Worm (Caenorhabditis elegans) whole organism, late embryonic: ENCODE results near the gene F54D12.2.

Source experiments
- C08G9.2 ChIP-seq: sonication (generic microtip); optimal IDR thresholded peaks from 2 replicates; lab custom pipeline; 2016; ENCODE audit warnings: mild to moderate bottlenecking, missing genetic modification characterization, moderate library complexity, missing compliant biosample characterization
- C38D4.7 ChIP-seq: fragments of 200-800 bp; sonication (Bioruptor generic); optimal IDR thresholded peaks from 2 replicates; lab custom pipeline; 2018; ENCODE audit warnings: mild to moderate bottlenecking, missing genetic modification characterization, moderate library complexity, missing compliant biosample characterization
- F13H6.1 ChIP-seq: sonication (generic microtip); optimal IDR thresholded peaks from 2 replicates; lab custom pipeline; 2016; ENCODE audit warnings: missing genetic modification characterization, missing compliant biosample characterization
- K02D7.2 ChIP-seq: sonication (generic microtip); optimal IDR thresholded peaks from 2 replicates; lab custom pipeline; 2017; ENCODE audit warnings: mild to moderate bottlenecking, missing genetic modification characterization, missing compliant biosample characterization
- K09A11.1 ChIP-seq: sonication (generic microtip); optimal IDR thresholded peaks from 2 replicates; lab custom pipeline; 2017; ENCODE audit warnings: antibody characterized with exemption, mild to moderate bottlenecking, missing genetic modification characterization, missing compliant biosample characterization; ENCODE audit not compliant: insufficient read depth
- Y22D7AL.16 ChIP-seq: sonication (generic microtip); optimal IDR thresholded peaks from 2 replicates; lab custom pipeline; 2016; ENCODE audit warnings: missing genetic modification characterization, missing compliant biosample characterization
- ama-1 ChIP-seq: fragments of 150-350 bp; optimal IDR thresholded peaks from 2 replicates; lab custom pipeline; 2014
- ceh-18 ChIP-seq: sonication (generic microtip); optimal IDR thresholded peaks from 2 replicates; lab custom pipeline; 2016; ENCODE audit warnings: missing genetic modification characterization, missing compliant biosample characterization
- ceh-19 ChIP-seq: fragments of 200-800 bp; sonication (Bioruptor generic); optimal IDR thresholded peaks from 2 replicates; lab custom pipeline; 2018; ENCODE audit warnings: mild to moderate bottlenecking, missing genetic modification characterization, missing compliant biosample characterization
- ceh-24 ChIP-seq: sonication (generic microtip); optimal IDR thresholded peaks from 2 replicates; lab custom pipeline; 2016; ENCODE audit warnings: mild to moderate bottlenecking, missing genetic modification characterization, missing compliant biosample characterization
- ceh-30 ChIP-seq: fragments of 150-350 bp; optimal IDR thresholded peaks from 2 replicates; lab custom pipeline; 2014; ENCODE audit warnings: missing biosample characterization, missing genetic modification characterization
- ceh-31 ChIP-seq: sonication (generic microtip); optimal IDR thresholded peaks from 2 replicates; lab custom pipeline; 2016; ENCODE audit warnings: missing genetic modification characterization, missing compliant biosample characterization
- ceh-34 ChIP-seq: sonication (generic microtip); optimal IDR thresholded peaks from 2 replicates; lab custom pipeline; 2016; ENCODE audit warnings: mild to moderate bottlenecking, missing genetic modification characterization, missing compliant biosample characterization
- che-1 ChIP-seq: sonication (generic microtip); optimal IDR thresholded peaks from 2 replicates; lab custom pipeline; 2016; ENCODE audit warnings: mild to moderate bottlenecking, missing genetic modification characterization, missing compliant biosample characterization
- elt-4 ChIP-seq: sonication (generic microtip); optimal IDR thresholded peaks from 2 replicates; lab custom pipeline; 2016; ENCODE audit warnings: missing genetic modification characterization, missing compliant biosample characterization
- fax-1 ChIP-seq: sonication (generic microtip); optimal IDR thresholded peaks from 2 replicates; lab custom pipeline; 2016; ENCODE audit warnings: missing genotype, missing genetic modification characterization, missing compliant biosample characterization
- fkh-6 ChIP-seq: sonication (generic microtip); optimal IDR thresholded peaks from 2 replicates; lab custom pipeline; 2016; ENCODE audit warnings: missing genetic modification characterization, missing compliant biosample characterization
- gmeb-2 ChIP-seq: sonication (generic microtip); optimal IDR thresholded peaks from 2 replicates; lab custom pipeline; 2016; ENCODE audit warnings: missing genetic modification characterization, inconsistent platforms, missing compliant biosample characterization
- hlh-13 ChIP-seq: fragments of 200-800 bp; sonication (Bioruptor generic); optimal IDR thresholded peaks from 2 replicates; lab custom pipeline; 2018; ENCODE audit warnings: mild to moderate bottlenecking, missing genetic modification characterization, missing compliant biosample characterization
- hlh-15 ChIP-seq: sonication (generic microtip); optimal IDR thresholded peaks from 2 replicates; lab custom pipeline; 2016; ENCODE audit warnings: missing genetic modification characterization, missing compliant biosample characterization
- lim-6 ChIP-seq: sonication (generic microtip); optimal IDR thresholded peaks from 2 replicates; lab custom pipeline; 2016; ENCODE audit warnings: missing genetic modification characterization, missing compliant biosample characterization
- madf-2 ChIP-seq: sonication (generic microtip); optimal IDR thresholded peaks from 2 replicates; lab custom pipeline; 2017; ENCODE audit warnings: missing genetic modification characterization, missing compliant biosample characterization
- nfya-1 ChIP-seq: sonication (generic microtip); optimal IDR thresholded peaks from 2 replicates; lab custom pipeline; 2017; ENCODE audit warnings: missing genetic modification characterization, mild to moderate bottlenecking, missing compliant biosample characterization, antibody characterized with exemption, moderate library complexity
- odd-2 ChIP-seq: sonication (generic microtip); optimal IDR thresholded peaks from 2 replicates; lab custom pipeline; 2017; ENCODE audit warnings: antibody characterized with exemption, mild to moderate bottlenecking, missing genetic modification characterization, missing compliant biosample characterization
- pag-3 ChIP-seq: sonication (generic microtip); optimal IDR thresholded peaks from 2 replicates; lab custom pipeline; 2016; ENCODE audit warnings: missing compliant biosample characterization, missing genetic modification characterization, borderline replicate concordance
- pax-1 ChIP-seq: fragments of 150-350 bp; optimal IDR thresholded peaks from 2 replicates; lab custom pipeline; 2014; ENCODE audit warnings: missing biosample characterization, missing genetic modification characterization
- pha-2 ChIP-seq: sonication (generic microtip); optimal IDR thresholded peaks from 2 replicates; lab custom pipeline; 2017; ENCODE audit warnings: mild to moderate bottlenecking, missing genetic modification characterization, missing compliant biosample characterization
- pha-4 ChIP-seq: fragments of 150-350 bp; optimal IDR thresholded peaks from 2 replicates; lab custom pipeline; 2018; ENCODE audit warnings: missing biosample characterization, missing genetic modification reagents, missing genetic modification characterization
- ref-2 ChIP-seq: sonication (generic microtip); optimal IDR thresholded peaks from 2 replicates; lab custom pipeline; 2016; ENCODE audit warnings: missing genetic modification characterization, missing compliant biosample characterization
- sdc-2 ChIP-seq: sonication (generic microtip); optimal IDR thresholded peaks from 2 replicates; lab custom pipeline; 2016; ENCODE audit warnings: missing genotype, missing genetic modification characterization, missing compliant biosample characterization
- sox-2 ChIP-seq: fragments of 200-800 bp; sonication (Bioruptor generic); IDR thresholded peaks from 2 replicates; pipeline ENCODE4 v1.3.6; 2022; ENCODE audit warnings: missing genetic modification reagents, missing genetic modification characterization, missing compliant biosample characterization
- syd-9 ChIP-seq: sonication (generic microtip); optimal IDR thresholded peaks from 2 replicates; lab custom pipeline; 2016; ENCODE audit warnings: mild to moderate bottlenecking, missing genetic modification characterization, moderate library complexity, missing compliant biosample characterization
- tbx-7 ChIP-seq: sonication (generic microtip); optimal IDR thresholded peaks from 2 replicates; lab custom pipeline; 2016; ENCODE audit warnings: missing genotype, missing genetic modification characterization, missing compliant biosample characterization
- ttx-3 ChIP-seq: sonication (generic microtip); optimal IDR thresholded peaks from 2 replicates; lab custom pipeline; 2016; ENCODE audit warnings: missing genetic modification reagents, missing genetic modification characterization, missing compliant biosample characterization
- unc-3 ChIP-seq, 2 experiments: fragments of 200-800 bp in 1 of 2; sonication (Bioruptor generic) in 1 of 2; sonication (generic microtip) in 1 of 2; conservative IDR thresholded peaks in 1 of 2; optimal IDR thresholded peaks in 1 of 2; 2 replicates each; pipeline versions ENCODE4 v1.3.6 to Lab custom; 2016 to 2022; ENCODE audit warnings: missing compliant biosample characterization in 2 of 2, missing genetic modification characterization in 2 of 2, missing genetic modification reagents in 1 of 2

Gene F54D12.2

DNA sequence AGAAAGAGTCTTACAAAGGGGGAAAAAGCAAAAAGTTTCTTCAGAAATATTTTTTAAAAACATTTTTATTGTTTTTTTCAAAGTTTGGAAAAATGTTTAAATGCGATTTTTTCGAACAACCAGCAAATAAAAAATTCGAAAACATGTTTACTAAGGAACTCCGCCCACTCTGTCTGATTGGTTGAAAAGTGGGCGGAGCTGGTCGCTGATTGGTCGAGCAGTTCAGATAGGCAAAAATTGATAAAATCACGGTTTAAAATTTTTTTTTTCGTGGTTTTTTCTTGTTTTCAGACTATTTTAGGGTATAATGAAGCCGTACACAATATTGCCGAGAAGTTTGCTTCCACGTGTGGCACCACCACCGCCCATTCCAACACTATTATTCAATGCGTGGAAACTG lies 26.4 kb upstream of the F54D12.2 start:
- TF ChIP-seq tbx-7 (no peak), pag-3 (tag; lab: Kevin White, UChicago) (no peak), nfya-1 (tag; lab: Kevin White, UChicago) (peak; percentile 52), ceh-30 (tag; lab: Kevin White, UChicago) (no peak), fax-1 (tag; lab: Kevin White, UChicago) (no peak)

DNA sequence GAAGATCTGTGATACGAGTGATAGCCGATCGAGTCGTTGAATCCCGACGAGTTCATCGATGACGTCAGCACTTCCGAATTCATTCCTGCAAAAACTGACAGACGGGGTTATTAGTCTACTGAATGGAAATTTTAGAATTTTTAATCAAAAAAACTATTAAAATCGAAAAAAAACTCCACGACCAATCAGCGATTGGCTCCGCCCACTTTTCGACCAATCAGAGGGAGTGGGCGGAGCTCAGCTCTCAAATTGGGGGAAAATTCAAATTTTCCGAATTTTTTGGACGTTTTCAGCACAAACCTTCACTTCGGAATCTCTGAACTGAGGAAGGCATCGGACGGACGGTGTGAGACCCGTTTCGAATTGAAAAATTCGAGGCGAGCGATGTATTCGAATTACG lies 25.5 kb upstream of the F54D12.2 start:
- peak; percentile 80 for TF ChIP-seq nfya-1 (tag; lab: Kevin White, UChicago)
- TF ChIP-seq gmeb-2 = no peak
- TF ChIP-seq syd-9 (tag; lab: Kevin White, UChicago) = no peak
- no peak for TF ChIP-seq K02D7.2 (tag; lab: Kevin White, UChicago)
- TF ChIP-seq K09A11.1 (tag; lab: Kevin White, UChicago) = no peak
- no peak for TF ChIP-seq sdc-2 (tag; lab: Kevin White, UChicago)

DNA sequence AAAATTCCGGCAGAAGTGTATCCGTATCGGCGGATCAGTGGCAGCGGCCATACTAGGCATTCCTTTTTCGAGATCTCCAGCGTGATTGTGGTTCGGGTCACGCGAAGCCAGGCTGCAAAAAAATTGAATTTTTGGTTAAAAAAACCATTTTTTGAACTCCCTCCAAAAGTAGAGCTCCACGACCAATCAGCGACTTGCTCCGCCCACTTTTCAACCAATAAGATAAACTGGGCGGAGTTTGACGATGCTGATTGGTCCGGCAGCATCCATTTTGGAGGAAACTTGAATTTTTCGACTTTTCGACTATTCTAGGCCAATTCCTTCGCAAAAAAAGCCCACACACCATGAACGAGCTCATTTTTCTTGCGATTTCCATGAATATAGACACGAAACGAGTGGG lies 24.0 kb upstream of the F54D12.2 start:
- TF ChIP-seq ceh-30 (tag; lab: Kevin White, UChicago) (no peak), nfya-1 (tag; lab: Kevin White, UChicago) (peak; percentile 76)

DNA sequence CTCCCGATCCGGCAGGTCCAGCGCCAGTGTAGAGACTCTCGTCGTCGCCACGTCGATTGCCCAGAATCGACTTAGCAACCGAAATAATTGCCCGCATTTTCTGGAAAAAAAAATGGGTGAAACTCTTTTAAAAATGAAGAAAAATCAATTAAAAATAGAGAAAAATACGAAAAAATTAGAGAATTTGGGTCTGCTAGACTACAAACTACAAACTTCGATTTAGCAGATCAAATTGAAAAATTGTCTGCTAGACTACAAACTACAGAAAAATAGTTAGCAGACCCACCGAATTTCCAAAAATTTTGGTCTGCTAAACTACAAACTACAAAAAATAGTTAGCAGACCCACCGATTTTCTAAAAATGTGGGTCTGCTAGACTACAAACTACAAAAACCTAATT lies 23.6 kb upstream of the F54D12.2 start, which contains the start of gene rog-1:
Gene rog-1 (minus strand): TSS at position 101 of the 400 bp plus-strand sequence.
- TF ChIP-seq tbx-7 = no peak
- TF ChIP-seq ttx-3 = no peak
- no peak for TF ChIP-seq pha-2
- TF ChIP-seq ceh-30 (tag; lab: Kevin White, UChicago) = no peak
- no peak for TF ChIP-seq ceh-34 (tag; lab: Kevin White, UChicago)
- no peak for TF ChIP-seq Y22D7AL.16
- TF ChIP-seq hlh-15 (tag; lab: Kevin White, UChicago) = no peak
- TF ChIP-seq F13H6.1 (tag; lab: Kevin White, UChicago) = no peak
- TF ChIP-seq elt-4 = no peak
- TF ChIP-seq ceh-31 = no peak
- TF ChIP-seq sdc-2 (tag; lab: Kevin White, UChicago) = no peak
- no peak for TF ChIP-seq C38D4.7 (GFP tag; lab: Kevin White, UChicago)
- TF ChIP-seq C08G9.2 = no peak
- TF ChIP-seq gmeb-2 = no peak
- TF ChIP-seq ref-2 (tag; lab: Kevin White, UChicago) = no peak
- TF ChIP-seq, all 69 proteins: peak for 0

DNA sequence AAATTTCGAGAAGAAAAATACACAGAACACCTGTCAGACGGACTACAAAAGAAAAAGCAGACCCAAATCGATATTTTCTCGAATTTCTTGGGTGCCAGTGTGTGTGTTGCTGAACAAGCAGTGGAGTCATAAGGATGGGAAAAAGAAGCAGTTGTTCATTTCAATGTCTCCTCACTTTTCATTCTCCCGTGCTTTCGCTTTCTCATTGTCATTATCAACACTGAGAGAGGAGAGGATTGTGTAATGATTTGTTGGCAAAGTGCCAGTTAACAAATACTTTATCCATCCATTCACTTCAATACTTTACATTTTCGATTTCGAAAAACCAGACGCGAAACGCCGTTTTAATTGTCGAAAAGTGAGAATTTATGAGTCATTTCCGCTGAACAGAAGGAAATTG lies 22.9 kb upstream of the F54D12.2 start:
- TF ChIP-seq che-1 (tag; lab: Kevin White, UChicago) = no peak
- TF ChIP-seq hlh-15 (tag; lab: Kevin White, UChicago) = no peak
- TF ChIP-seq ceh-18 = peak; percentile 42

DNA sequence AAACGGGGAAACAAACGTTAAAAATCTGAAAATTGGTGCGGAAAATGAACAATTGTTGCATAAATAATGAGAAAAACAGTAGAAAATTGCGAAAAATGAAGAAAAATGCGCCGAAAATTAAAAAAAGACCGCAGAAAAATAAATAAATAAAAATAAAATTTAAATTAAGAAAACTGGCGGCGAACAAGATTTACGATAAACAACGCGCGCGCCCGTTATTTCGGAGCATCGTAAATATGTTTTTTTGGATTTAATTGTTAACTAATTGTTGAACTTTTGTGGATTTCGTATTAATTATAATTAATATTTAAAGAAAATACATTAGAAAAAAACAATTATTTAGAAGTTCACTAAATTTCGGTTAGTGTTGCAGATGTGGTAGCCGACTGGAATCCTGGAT lies 21.7 kb upstream of the F54D12.2 start:
- no peak for TF ChIP-seq elt-4
- TF ChIP-seq sdc-2 (tag; lab: Kevin White, UChicago) = no peak
- TF ChIP-seq odd-2 = no peak
- no peak for TF ChIP-seq hlh-15 (tag; lab: Kevin White, UChicago)
- no peak for TF ChIP-seq ama-1 (lab: Kevin White, UChicago)
- TF ChIP-seq pha-4 = no peak
- no peak for TF ChIP-seq ceh-31
- TF ChIP-seq, all 69 proteins: peak for 0

DNA sequence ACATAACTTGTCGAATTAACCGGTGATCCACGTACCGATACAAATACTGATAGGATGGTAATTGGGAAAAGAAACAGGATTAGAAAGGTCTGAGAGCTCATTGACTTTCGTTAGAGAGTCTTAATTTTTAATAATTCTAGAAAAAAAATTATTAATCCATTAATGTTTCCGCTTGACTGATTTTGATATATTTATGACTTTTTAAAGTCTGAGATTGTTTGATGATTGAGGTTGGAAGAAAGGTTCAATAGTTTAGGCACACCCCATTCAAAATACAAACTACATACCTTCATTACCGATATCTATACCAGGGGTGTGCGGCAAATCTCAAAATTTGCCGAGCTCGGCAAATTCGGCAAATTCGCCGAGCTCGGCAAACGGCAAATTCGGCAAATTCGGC lies 20.2 kb upstream of the F54D12.2 start, which contains the start of gene F54D12.10:
Gene F54D12.10 (minus strand): TSS at position 101 of the 400 bp plus-strand sequence.
- TF ChIP-seq ttx-3 (no peak), lim-6 (tag; lab: Kevin White, UChicago) (no peak), ceh-18 (no peak), fkh-6 (tag; lab: Kevin White, UChicago) (no peak), sox-2 (no peak), unc-3 (GFP tag; conservative IDR thresholded peaks at IDR 0.05; lab: Robert Waterston, UW) (no peak), unc-3 (tag; optimal IDR thresholded peaks at IDR 0.05; lab: Kevin White, UChicago) (no peak), madf-2 (tag; lab: Kevin White, UChicago) (no peak), ceh-19 (GFP tag; lab: Kevin White, UChicago) (no peak), pax-1 (tag; lab: Kevin White, UChicago) (no peak), hlh-13 (GFP tag; lab: Kevin White, UChicago) (no peak), C38D4.7 (GFP tag; lab: Kevin White, UChicago) (no peak), ceh-24 (tag; lab: Kevin White, UChicago) (no peak), nfya-1 (tag; lab: Kevin White, UChicago) (no peak)
